Worm (Caenorhabditis elegans) whole organism, L1 larva: ENCODE data around the gene cbp-1.

Source experiments
- C04F5.9 ChIP-seq: sonication (generic microtip); optimal IDR thresholded peaks from 2 replicates; lab custom pipeline; 2016; ENCODE audit warnings: missing genetic modification characterization, missing compliant biosample characterization
- C16A3.4 ChIP-seq: fragments of 150-350 bp; optimal IDR thresholded peaks from 2 replicates; lab custom pipeline; 2014; ENCODE audit warnings: missing biosample characterization, missing genetic modification characterization
- F16B12.6 ChIP-seq: fragments of 150-350 bp; optimal IDR thresholded peaks from 2 replicates; lab custom pipeline; 2014; ENCODE audit warnings: missing biosample characterization, missing genetic modification characterization
- Y116A8C.19 ChIP-seq: sonication (generic microtip); optimal IDR thresholded peaks from 2 replicates; lab custom pipeline; 2016; ENCODE audit warnings: missing compliant biosample characterization, missing genetic modification characterization, borderline replicate concordance
- aha-1 ChIP-seq: fragments of 150-350 bp; optimal IDR thresholded peaks from 2 replicates; lab custom pipeline; 2014; ENCODE audit warnings: missing biosample characterization, missing genetic modification characterization
- alr-1 ChIP-seq: fragments of 200-800 bp; sonication (Bioruptor generic); optimal IDR thresholded peaks from 2 replicates; lab custom pipeline; 2018; ENCODE audit warnings: borderline replicate concordance, mild to moderate bottlenecking, missing genetic modification characterization, missing compliant biosample characterization
- blmp-1 ChIP-seq: fragments of 150-350 bp; optimal IDR thresholded peaks from 2 replicates; lab custom pipeline; 2014; ENCODE audit warnings: missing biosample characterization, missing genetic modification characterization
- ceh-8 ChIP-seq: fragments of 200-800 bp; sonication (Bioruptor generic); optimal IDR thresholded peaks from 2 replicates; lab custom pipeline; 2018; ENCODE audit warnings: mild to moderate bottlenecking, missing genetic modification characterization, moderate library complexity, missing compliant biosample characterization
- ceh-90 ChIP-seq: sonication (generic microtip); optimal IDR thresholded peaks from 2 replicates; lab custom pipeline; 2016; ENCODE audit warnings: missing genetic modification characterization, missing compliant biosample characterization
- ces-1 ChIP-seq: fragments of 150-350 bp; optimal IDR thresholded peaks from 2 replicates; lab custom pipeline; 2014; ENCODE audit warnings: missing biosample characterization, missing genetic modification reagents, missing genetic modification characterization
- dpl-1 ChIP-seq, 3 experiments: fragments of 150-350 bp in 2 of 3; sonication (generic microtip) in 1 of 3; optimal IDR thresholded peaks; 2 replicates each; lab custom pipeline; 2014 to 2017; ENCODE audit warnings: missing biosample characterization in 3 of 3, missing genetic modification characterization in 3 of 3, missing genetic modification reagents in 3 of 3
- efl-1 ChIP-seq, 4 experiments: fragments of 150-350 bp; optimal IDR thresholded peaks in 3 of 4; peaks in 1 of 4; 1 replicate in 1 of 4; 2 replicates in 3 of 4; lab custom pipeline; 2014; ENCODE audit warnings: missing biosample characterization in 2 of 4, missing genetic modification characterization in 2 of 4, missing genetic modification reagents in 2 of 4
- egl-13 ChIP-seq: sonication (generic microtip); optimal IDR thresholded peaks from 2 replicates; lab custom pipeline; 2016; ENCODE audit warnings: missing genotype, missing genetic modification reagents, missing genetic modification characterization, missing compliant biosample characterization
- elt-3 ChIP-seq, 6 experiments: fragments of 150-350 bp in 1 of 6; sonication (generic microtip); optimal IDR thresholded peaks; 2 replicates each; lab custom pipeline; 2017 to 2018; ENCODE audit warnings: missing biosample characterization in 6 of 6, missing genetic modification characterization in 6 of 6, inconsistent platforms in 1 of 6
- ets-5 ChIP-seq: fragments of 200-800 bp; sonication (Bioruptor generic); IDR thresholded peaks from 2 replicates; pipeline ENCODE4 v1.3.6; 2022; ENCODE audit warnings: missing genetic modification characterization, missing compliant biosample characterization
- fkh-10 ChIP-seq: sonication (generic microtip); optimal IDR thresholded peaks from 2 replicates; lab custom pipeline; 2017; ENCODE audit warnings: missing biosample characterization, missing genetic modification reagents, missing genetic modification characterization
- hlh-17 ChIP-seq: fragments of 200-800 bp; sonication (Bioruptor generic); optimal IDR thresholded peaks from 2 replicates; lab custom pipeline; 2018; ENCODE audit warnings: missing genetic modification characterization, mild to moderate bottlenecking, missing compliant biosample characterization, moderate library complexity, borderline replicate concordance
- hlh-4 ChIP-seq: sonication (generic microtip); optimal IDR thresholded peaks from 2 replicates; lab custom pipeline; 2016; ENCODE audit warnings: mild to moderate bottlenecking, missing genetic modification characterization, missing compliant biosample characterization
- irx-1 ChIP-seq: sonication (generic microtip); optimal IDR thresholded peaks from 2 replicates; lab custom pipeline; 2016; ENCODE audit warnings: missing genetic modification characterization, missing compliant biosample characterization
- isw-1 ChIP-seq: fragments of 200-800 bp; sonication (Bioruptor generic); IDR thresholded peaks from 2 replicates; pipeline ENCODE4 v1.3.6; 2022; ENCODE audit warnings: missing genetic modification characterization, missing compliant biosample characterization
- jun-1 ChIP-seq: fragments of 150-350 bp; optimal IDR thresholded peaks from 2 replicates; lab custom pipeline; 2014; ENCODE audit warnings: missing biosample characterization, missing genetic modification reagents, missing genetic modification characterization
- lin-13 ChIP-seq: fragments of 150-350 bp; optimal IDR thresholded peaks from 2 replicates; lab custom pipeline; 2014; ENCODE audit warnings: missing biosample characterization, missing genetic modification reagents, missing genetic modification characterization
- lin-15B ChIP-seq: fragments of 150-350 bp; sonication (generic microtip); optimal IDR thresholded peaks from 3 replicates; lab custom pipeline; 2014; ENCODE audit warnings: missing biosample characterization, missing genetic modification characterization
- lin-35 ChIP-seq, 2 experiments: fragments of 150-350 bp; optimal IDR thresholded peaks; 2 replicates each; lab custom pipeline; 2014; ENCODE audit warnings: missing biosample characterization in 2 of 2, missing genetic modification characterization in 2 of 2, missing genetic modification reagents in 2 of 2
- lir-3 ChIP-seq: sonication (generic microtip); optimal IDR thresholded peaks from 2 replicates; lab custom pipeline; 2016; ENCODE audit warnings: mild to moderate bottlenecking, missing genetic modification characterization, moderate library complexity, missing compliant biosample characterization; ENCODE audit not compliant: poor library complexity
- lsy-2 ChIP-seq, 2 experiments: fragments of 150-350 bp; optimal IDR thresholded peaks; 2 replicates each; lab custom pipeline; 2014; ENCODE audit warnings: missing biosample characterization in 2 of 2, missing genetic modification characterization in 2 of 2
- mab-9 ChIP-seq: fragments of 200-800 bp; sonication (Bioruptor generic); IDR thresholded peaks from 2 replicates; pipeline ENCODE4 v1.3.6; 2022; ENCODE audit warnings: missing genetic modification reagents, missing genetic modification characterization, missing compliant biosample characterization
- mep-1 ChIP-seq: fragments of 150-350 bp; optimal IDR thresholded peaks from 2 replicates; lab custom pipeline; 2014; ENCODE audit warnings: missing biosample characterization, missing genetic modification characterization
- nhr-12 ChIP-seq: sonication (generic microtip); optimal IDR thresholded peaks from 2 replicates; lab custom pipeline; 2017; ENCODE audit warnings: missing biosample characterization, missing genetic modification characterization
- nhr-237 ChIP-seq: fragments of 150-350 bp; optimal IDR thresholded peaks from 2 replicates; lab custom pipeline; 2014; ENCODE audit warnings: missing biosample characterization, missing genetic modification characterization
- nhr-47 ChIP-seq: sonication (generic microtip); optimal IDR thresholded peaks from 2 replicates; lab custom pipeline; 2016; ENCODE audit warnings: mild to moderate bottlenecking, missing genetic modification characterization, moderate library complexity, missing compliant biosample characterization
- nhr-76 ChIP-seq: sonication (generic microtip); optimal IDR thresholded peaks from 2 replicates; lab custom pipeline; 2017; ENCODE audit warnings: missing biosample characterization, missing genetic modification characterization
- nhr-77 ChIP-seq: fragments of 150-350 bp; optimal IDR thresholded peaks from 2 replicates; lab custom pipeline; 2014; ENCODE audit warnings: missing biosample characterization, missing genetic modification characterization
- nhr-84 ChIP-seq: sonication (generic microtip); optimal IDR thresholded peaks from 2 replicates; lab custom pipeline; 2017; ENCODE audit warnings: missing biosample characterization, missing genetic modification characterization
- nhr-85 ChIP-seq: sonication (generic microtip); peaks from one replicate; lab custom pipeline; 2016; ENCODE audit warnings: missing genetic modification characterization, inconsistent platforms, missing compliant biosample characterization
- pag-3 ChIP-seq: sonication (generic microtip); optimal IDR thresholded peaks from 2 replicates; lab custom pipeline; 2017; ENCODE audit warnings: missing genetic modification characterization, mild to moderate bottlenecking, missing compliant biosample characterization, antibody characterized with exemption, borderline replicate concordance; ENCODE audit not compliant: insufficient read depth
- pax-3 ChIP-seq: fragments of 200-800 bp; sonication (Bioruptor generic); optimal IDR thresholded peaks from 2 replicates; lab custom pipeline; 2018; ENCODE audit warnings: mild to moderate bottlenecking, missing genetic modification characterization, moderate library complexity, missing compliant biosample characterization
- skn-1 ChIP-seq: fragments of 150-350 bp; optimal IDR thresholded peaks from 2 replicates; lab custom pipeline; 2014; ENCODE audit warnings: missing biosample characterization, missing genetic modification characterization
- sox-4 ChIP-seq: sonication (generic microtip); optimal IDR thresholded peaks from 2 replicates; lab custom pipeline; 2016; ENCODE audit warnings: missing genetic modification characterization, missing compliant biosample characterization
- sptf-1 ChIP-seq: fragments of 150-350 bp; optimal IDR thresholded peaks from 2 replicates; lab custom pipeline; 2014; ENCODE audit warnings: missing biosample characterization, missing genetic modification characterization
- swsn-7 ChIP-seq: sonication (generic microtip); optimal IDR thresholded peaks from 2 replicates; lab custom pipeline; 2016; ENCODE audit warnings: missing genetic modification characterization, missing compliant biosample characterization
- tlp-1 ChIP-seq: fragments of 150-350 bp; optimal IDR thresholded peaks from 2 replicates; lab custom pipeline; 2014; ENCODE audit warnings: missing biosample characterization, missing genetic modification characterization
- unc-30 ChIP-seq: sonication (generic microtip); optimal IDR thresholded peaks from 2 replicates; lab custom pipeline; 2017; ENCODE audit warnings: missing biosample characterization, missing genetic modification characterization
- unc-62 ChIP-seq: fragments of 150-350 bp; optimal IDR thresholded peaks from 2 replicates; lab custom pipeline; 2014; ENCODE audit warnings: missing biosample characterization, missing genetic modification reagents, missing genetic modification characterization
- unc-98 ChIP-seq: fragments of 200-800 bp; sonication (Bioruptor generic); IDR thresholded peaks from 2 replicates; pipeline ENCODE4 v1.3.6; 2022; ENCODE audit warnings: missing genetic modification characterization, missing compliant biosample characterization
- vab-15 ChIP-seq: sonication (generic microtip); optimal IDR thresholded peaks from 2 replicates; lab custom pipeline; 2017; ENCODE audit warnings: missing genotype, mild to moderate bottlenecking, missing genetic modification characterization, missing compliant biosample characterization
- xbp-1 ChIP-seq: sonication (generic microtip); optimal IDR thresholded peaks from 2 replicates; lab custom pipeline; 2016; ENCODE audit warnings: missing genetic modification characterization, missing compliant biosample characterization
- zag-1 ChIP-seq: fragments of 150-350 bp; optimal IDR thresholded peaks from 2 replicates; lab custom pipeline; 2014; ENCODE audit warnings: missing biosample characterization, missing genetic modification characterization
- zip-4 ChIP-seq: fragments of 200-800 bp; sonication (Bioruptor generic); optimal IDR thresholded peaks from 2 replicates; lab custom pipeline; 2018; ENCODE audit warnings: mild to moderate bottlenecking, missing genetic modification characterization, moderate library complexity, missing compliant biosample characterization
- ztf-11 ChIP-seq, 2 experiments: sonication (generic microtip); optimal IDR thresholded peaks; 2 replicates each; lab custom pipeline; 2016 to 2017; ENCODE audit warnings: missing genetic modification characterization in 2 of 2, missing biosample characterization in 1 of 2, missing compliant biosample characterization in 1 of 2
- ztf-4 ChIP-seq: fragments of 150-350 bp; optimal IDR thresholded peaks from 2 replicates; lab custom pipeline; 2014; ENCODE audit warnings: missing biosample characterization, missing genetic modification characterization

cbp-1 gene

ce11 chrIII:9793592-9794417 lies 27.5 kb downstream of the cbp-1 start, which contains the start of the genes R10E11.9 and mcm-6 (continued):
- no peak for TF ChIP-seq zag-1 (tag; lab: Kevin White, UChicago)
- TF ChIP-seq Y116A8C.19: no peak
- TF ChIP-seq nhr-76 (tag; lab: Kevin White, UChicago): no peak
- no peak for TF ChIP-seq tlp-1
- no peak for TF ChIP-seq isw-1 (GFP tag; lab: Robert Waterston, UW)
- TF ChIP-seq skn-1 (tag; lab: Kevin White, UChicago): peak; percentile 58
- no peak for TF ChIP-seq mab-9 (GFP tag; lab: Robert Waterston, UW)
- TF ChIP-seq irx-1 (tag; lab: Kevin White, UChicago): no peak
- TF ChIP-seq unc-98 (GFP tag; lab: Robert Waterston, UW): no peak
- TF ChIP-seq nhr-84 (tag; lab: Kevin White, UChicago): no peak
- TF ChIP-seq ces-1 (GFP tag; lab: Kevin White, UChicago): no peak
- TF ChIP-seq unc-62 (GFP tag; lab: Kevin White, UChicago): no peak
- no peak for TF ChIP-seq hlh-17 (GFP tag; lab: Kevin White, UChicago)
- TF ChIP-seq nhr-47: no peak
- TF ChIP-seq ets-5 (GFP tag; lab: Robert Waterston, UW): no peak
- no peak for TF ChIP-seq C04F5.9
- TF ChIP-seq xbp-1 (tag; lab: Kevin White, UChicago): no peak
- TF ChIP-seq C16A3.4: peak; percentile 40
- TF ChIP-seq lin-13 (GFP tag; lab: Kevin White, UChicago): peak; percentile 26
- no peak for TF ChIP-seq ztf-4
- TF ChIP-seq mep-1 (tag; lab: Kevin White, UChicago): peak; percentile 63
- TF ChIP-seq dpl-1 (GFP tag; optimal IDR thresholded peaks at IDR 0.05; lab: Kevin White, UChicago): peak; percentile 87 to 89 (median 88)
- no peak for TF ChIP-seq pag-3
- TF ChIP-seq F16B12.6 (tag; lab: Kevin White, UChicago): peak; percentile 27
- peak; percentile 78 to 83 for TF ChIP-seq efl-1 (optimal IDR thresholded peaks at IDR 0.05; lab: Kevin White, UChicago)
- peak; percentile 83 to 97 for TF ChIP-seq efl-1 (GFP tag; optimal IDR thresholded peaks at IDR 0.05 in 1 of 2; lab: Kevin White, UChicago)
- peak; percentile 52 for TF ChIP-seq nhr-85 (tag; lab: Kevin White, UChicago)
- no peak for TF ChIP-seq lin-15B
- no peak for TF ChIP-seq unc-30
- TF ChIP-seq ceh-8 (GFP tag; lab: Kevin White, UChicago): no peak
- TF ChIP-seq nhr-12 (tag; lab: Kevin White, UChicago): no peak
- TF ChIP-seq aha-1 (tag; lab: Kevin White, UChicago): no peak
- TF ChIP-seq elt-3 (tag; optimal IDR thresholded peaks at IDR 0.05; lab: Kevin White, UChicago): no peak
- TF ChIP-seq ceh-90 (tag; lab: Kevin White, UChicago): no peak
- TF ChIP-seq sox-4: no peak
- no peak for TF ChIP-seq vab-15 (tag; lab: Kevin White, UChicago)
- no peak for TF ChIP-seq lir-3 (tag; lab: Kevin White, UChicago)
- TF ChIP-seq swsn-7 (tag; lab: Kevin White, UChicago): no peak
- TF ChIP-seq alr-1: no peak
- no peak for TF ChIP-seq ztf-11 (tag; optimal IDR thresholded peaks at IDR 0.05; lab: Kevin White, UChicago)
- no peak for TF ChIP-seq nhr-77
- TF ChIP-seq pax-3 (tag; lab: Kevin White, UChicago): no peak
- TF ChIP-seq nhr-237 (tag; lab: Kevin White, UChicago): no peak
- TF ChIP-seq jun-1: no peak
- TF ChIP-seq sptf-1 (tag; lab: Kevin White, UChicago): no peak
- TF ChIP-seq lsy-2 (tag; optimal IDR thresholded peaks at IDR 0.05; lab: Kevin White, UChicago): peak in 1 of 2 experiments; percentile 71
- TF ChIP-seq egl-13 (tag; lab: Kevin White, UChicago): no peak
- TF ChIP-seq hlh-4 (tag; lab: Kevin White, UChicago): no peak
- TF ChIP-seq blmp-1 (tag; lab: Kevin White, UChicago): peak; percentile 47
- TF ChIP-seq fkh-10: no peak
- no peak for TF ChIP-seq zip-4 (GFP tag; lab: Kevin White, UChicago)
- TF ChIP-seq lin-35 (GFP tag; optimal IDR thresholded peaks at IDR 0.05; lab: Kevin White, UChicago): peak; percentile 56 to 88
